Worm (Caenorhabditis elegans): ENCODE results near the gene mig-38.

The mig-38 gene

DNA sequence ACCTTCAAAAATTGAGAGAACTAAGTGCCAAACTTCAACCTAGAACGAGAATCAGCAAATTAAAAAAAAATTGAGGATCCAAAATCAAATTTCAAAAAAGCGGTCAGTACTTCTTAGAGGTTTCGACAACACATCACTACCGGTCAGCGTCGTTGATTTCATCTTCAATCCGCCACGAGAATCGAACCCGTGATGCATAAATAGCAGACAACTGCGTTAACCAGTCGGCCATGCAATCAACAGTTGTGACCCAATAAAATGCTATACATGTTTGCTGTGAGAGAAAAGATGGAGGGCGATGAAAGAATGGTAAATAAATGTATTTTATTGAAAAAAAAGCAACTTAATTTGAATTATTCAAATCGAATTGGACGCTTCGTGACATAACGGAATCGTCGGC is 44.4 kb upstream of the mig-38 start (continued):
- TF ChIP-seq lin-39 (tag; optimal IDR thresholded peaks at IDR 0.05) (no peak), ceh-82 (tag; optimal IDR thresholded peaks at IDR 0.05) (no peak), ceh-28 (tag; optimal IDR thresholded peaks at IDR 0.05) (no peak), aha-1 (tag) (peak; percentile 83), zip-2 (tag; optimal IDR thresholded peaks at IDR 0.05) (peak; percentile 48), cey-2 (tag; optimal IDR thresholded peaks at IDR 0.05; ENCODE audit: borderline replicate concordance, insufficient read depth) (no peak), egl-27 (tag; optimal IDR thresholded peaks at IDR 0.05) (no peak), spr-3 (GFP tag; optimal IDR thresholded peaks at IDR 0.05) (peak; percentile 49), nhr-102 (tag; optimal IDR thresholded peaks at IDR 0.05) (peak; percentile 84), pqm-1 (tag; optimal IDR thresholded peaks at IDR 0.05) (peak; percentile 29), ZK337.2 (GFP tag; IDR thresholded peaks at IDR 0.05) (peak; percentile 73; the same call in 1 of the 2 replicates), vab-7 (GFP tag; IDR thresholded peaks at IDR 0.05) (no peak; the same call in 1 of the 2 replicates), lin-1 (GFP tag; IDR thresholded peaks at IDR 0.05) (no peak), nhr-10 (tag; optimal IDR thresholded peaks at IDR 0.05) (no peak), snpc-4 (tag; optimal IDR thresholded peaks at IDR 0.05) (no peak), nhr-76 (tag; optimal IDR thresholded peaks at IDR 0.05) (no peak), nhr-25 (tag; optimal IDR thresholded peaks at IDR 0.05; ENCODE audit: borderline replicate concordance, insufficient read depth) (peak; percentile 61), dmd-9 (GFP tag; IDR thresholded peaks at IDR 0.05) (no peak), nhr-237 (tag; optimal IDR thresholded peaks at IDR 0.05) (no peak), ama-1 (optimal IDR thresholded peaks at IDR 0.05) (no peak), mes-2 (tag; optimal IDR thresholded peaks at IDR 0.05; ENCODE audit: poor library complexity, severe bottlenecking) (peak; percentile 89), F44E2.7 (GFP tag; IDR thresholded peaks at IDR 0.05) (no peak), fos-1 (tag; optimal IDR thresholded peaks at IDR 0.05) (no peak), lsy-2 (tag; optimal IDR thresholded peaks at IDR 0.05) (no peak), saeg-2 (GFP tag; IDR thresholded peaks at IDR 0.05) (no peak), F49E8.2 (tag; optimal IDR thresholded peaks at IDR 0.05; ENCODE audit: borderline replicate concordance) (peak; percentile 55), T20F7.1 (GFP tag; optimal IDR thresholded peaks at IDR 0.05) (peak; percentile 74), unc-39 (tag; optimal IDR thresholded peaks at IDR 0.05) (no peak), zag-1 (tag; optimal IDR thresholded peaks at IDR 0.05) (no peak), dpl-1 (GFP tag; optimal IDR thresholded peaks at IDR 0.05) (peak; percentile 38), F10B5.3 (tag; optimal IDR thresholded peaks at IDR 0.05) (peak; percentile 39), lim-7 (GFP tag; IDR thresholded peaks at IDR 0.05) (no peak; the same call in 1 of the 2 replicates), mdt-29 (GFP tag; IDR thresholded peaks at IDR 0.05) (no peak), ZK546.5 (tag; optimal IDR thresholded peaks at IDR 0.05) (no peak), ceh-44 (GFP tag; IDR thresholded peaks at IDR 0.05) (peak; percentile 51; the same call in 1 of the 2 replicates), dve-1 (tag; optimal IDR thresholded peaks at IDR 0.05; ENCODE audit: insufficient read depth) (no peak), F26F4.8 (GFP tag; conservative IDR thresholded peaks at IDR 0.05) (no peak; the same call in 1 of the 2 replicates), lir-3 (tag; optimal IDR thresholded peaks at IDR 0.05) (peak; percentile 61), nhr-48 (tag; optimal IDR thresholded peaks at IDR 0.05) (no peak), dmd-8 (GFP tag; IDR thresholded peaks at IDR 0.05) (peak; percentile 90), unc-130 (GFP tag; optimal IDR thresholded peaks at IDR 0.05) (peak; percentile 77), R02D3.7 (tag; optimal IDR thresholded peaks at IDR 0.05) (no peak), skn-1 (tag; optimal IDR thresholded peaks at IDR 0.05) (no peak), snpc-1.2 (GFP tag; IDR thresholded peaks at IDR 0.05) (peak; percentile 90), duxl-1 (tag; optimal IDR thresholded peaks at IDR 0.05; ENCODE audit: poor library complexity) (peak; percentile 90), ceh-20 (GFP tag; IDR thresholded peaks at IDR 0.05) (no peak), ztf-7 (tag; optimal IDR thresholded peaks at IDR 0.05) (peak; percentile 39), jun-1 (tag; optimal IDR thresholded peaks at IDR 0.05) (peak; percentile 42), tra-1 (GFP tag; IDR thresholded peaks at IDR 0.05) (peak; percentile 77; the same call in 1 of the 2 replicates), lin-29 (GFP tag; IDR thresholded peaks at IDR 0.05) (no peak), arid-1 (GFP tag; conservative IDR thresholded peaks at IDR 0.05) (no peak; the same call in 1 of the 2 replicates), T26A8.4 (GFP tag; IDR thresholded peaks at IDR 0.05) (no peak; the same call in 1 of the 2 replicates)
